Worm (Caenorhabditis elegans): ENCODE measurements around the gene srt-8.

srt-8 gene

DNA sequence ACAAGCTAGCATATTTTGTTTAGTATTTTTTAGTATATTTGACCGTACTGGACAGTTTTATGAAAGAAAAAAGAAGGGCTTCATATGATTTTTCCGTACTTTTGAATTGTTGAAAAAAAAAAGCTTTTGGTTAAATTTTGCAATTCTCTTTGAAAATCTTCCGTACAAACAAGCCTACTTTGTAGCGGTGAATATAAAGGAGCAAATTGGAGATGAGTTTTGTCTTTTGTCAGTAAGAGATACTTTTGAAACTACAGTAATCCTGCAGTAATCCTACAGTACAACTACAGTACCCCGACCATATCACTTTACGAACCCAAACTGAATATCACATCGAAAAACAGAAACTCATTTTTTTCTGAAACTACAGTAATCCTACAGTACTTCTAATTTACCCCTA lies 36.0 kb downstream of the srt-8 start:
- TF ChIP-seq sox-2 (GFP tag; IDR thresholded peaks at IDR 0.05): no peak
- no peak for TF ChIP-seq nfya-1 (tag; optimal IDR thresholded peaks at IDR 0.05)
- TF ChIP-seq ref-2 (tag; optimal IDR thresholded peaks at IDR 0.05): no peak
- TF ChIP-seq ceh-6 (GFP tag; optimal IDR thresholded peaks at IDR 0.05): no peak
- no peak for TF ChIP-seq che-1 (tag; optimal IDR thresholded peaks at IDR 0.05)

ce11 chrV:3124912-3125311 lies 38.6 kb downstream of the srt-8 start, which contains the start of gene Y73C8C.12:
Gene Y73C8C.12 (plus strand): TSS chrV:3125212.
- TF ChIP-seq ets-4 (tag; optimal IDR thresholded peaks at IDR 0.05) (no peak), C08G9.2 (tag; optimal IDR thresholded peaks at IDR 0.05) (no peak), fkh-6 (tag; optimal IDR thresholded peaks at IDR 0.05) (no peak), tbx-2 (tag; optimal IDR thresholded peaks at IDR 0.05) (no peak), lin-11 (tag; optimal IDR thresholded peaks at IDR 0.05) (no peak), ceh-18 (tag; optimal IDR thresholded peaks at IDR 0.05) (no peak), lim-6 (tag; optimal IDR thresholded peaks at IDR 0.05) (no peak)

DNA sequence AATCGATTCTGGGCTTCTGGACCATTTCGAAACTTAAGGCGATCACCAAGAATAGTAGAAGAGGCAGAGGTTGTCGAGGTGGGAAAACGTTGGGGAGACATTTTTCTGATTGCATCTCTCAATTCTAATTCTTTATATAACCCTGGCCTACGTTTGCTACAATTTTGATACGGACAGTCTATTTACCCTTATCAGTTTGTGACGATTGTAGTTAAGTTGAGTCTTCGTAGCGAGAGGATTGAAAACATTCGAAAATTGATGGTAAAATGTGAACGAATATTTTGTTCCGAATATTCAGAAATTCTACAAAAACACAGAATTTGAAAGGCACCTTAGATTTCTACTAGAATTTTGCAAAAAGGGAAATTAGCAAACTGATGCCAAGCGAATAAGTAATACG lies 41.3 kb downstream of the srt-8 start, which contains the start of gene Y73C8C.10:
Gene Y73C8C.10 (minus strand): TSS at position 101 of the 400 bp plus-strand sequence.
- TF ChIP-seq Y22D7AL.16 (tag; optimal IDR thresholded peaks at IDR 0.05) (no peak), nhr-11 (tag; optimal IDR thresholded peaks at IDR 0.05) (no peak), unc-55 (GFP tag; optimal IDR thresholded peaks at IDR 0.05) (no peak), ets-4 (tag; optimal IDR thresholded peaks at IDR 0.05) (no peak)

DNA sequence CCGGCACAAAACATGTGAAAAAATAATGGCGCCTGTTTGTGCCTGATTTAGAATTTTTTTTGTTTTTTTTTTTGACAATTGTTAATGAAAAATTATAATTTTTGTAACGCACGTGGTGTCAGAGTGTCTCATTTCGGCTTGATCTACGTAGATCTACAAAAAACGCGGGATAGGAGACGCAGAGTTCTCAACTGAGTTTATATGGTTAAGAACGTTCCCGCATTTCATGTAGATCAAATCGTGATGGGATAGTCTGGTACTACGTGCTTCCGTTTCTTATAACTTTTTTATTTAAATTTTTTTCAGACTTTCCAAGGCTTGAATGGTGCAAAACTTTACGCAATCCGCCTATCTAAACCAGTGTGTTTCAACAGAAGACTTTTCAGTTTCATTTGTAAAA lies 42.4 kb downstream of the srt-8 start, which contains the start of gene tat-6:
Gene tat-6 (plus strand): TSS at position 301 of the 400 bp plus-strand sequence.
- TF ChIP-seq fkh-6 (tag; optimal IDR thresholded peaks at IDR 0.05) (no peak), nhr-11 (tag; optimal IDR thresholded peaks at IDR 0.05) (no peak), K02D7.2 (tag; optimal IDR thresholded peaks at IDR 0.05) (no peak), dmd-4 (tag; optimal IDR thresholded peaks at IDR 0.05; ENCODE audit: borderline replicate concordance) (no peak), pat-9 (tag; optimal IDR thresholded peaks at IDR 0.05) (no peak), madf-2 (tag; optimal IDR thresholded peaks at IDR 0.05) (no peak), elt-2 (tag; optimal IDR thresholded peaks at IDR 0.05) (no peak), ceh-31 (tag; optimal IDR thresholded peaks at IDR 0.05) (no peak), Y22D7AL.16 (tag; optimal IDR thresholded peaks at IDR 0.05) (no peak), sdc-2 (tag; optimal IDR thresholded peaks at IDR 0.05) (no peak), ceh-34 (tag; optimal IDR thresholded peaks at IDR 0.05) (no peak), ttx-3 (tag; optimal IDR thresholded peaks at IDR 0.05) (no peak), pax-1 (tag; optimal IDR thresholded peaks at IDR 0.05) (no peak), pha-4 (tag; optimal IDR thresholded peaks at IDR 0.05) (no peak), tbx-2 (tag; optimal IDR thresholded peaks at IDR 0.05) (no peak)

- TF ChIP-seq tbx-7 (tag; optimal IDR thresholded peaks at IDR 0.05) (no peak), npax-4 (tag; optimal IDR thresholded peaks at IDR 0.05) (no peak), unc-86 (tag; optimal IDR thresholded peaks at IDR 0.05) (no peak)
Observed at ce11 chrV:3132116-3132515, 45.8 kb downstream of the srt-8 start.

ce11 chrV:3133293-3133755 lies 47.0 kb downstream of the srt-8 start, which contains the start of gene F02C9.2:
Gene F02C9.2 (plus strand): TSS chrV:3133705.
- TF ChIP-seq C08G9.2 (tag; optimal IDR thresholded peaks at IDR 0.05): no peak
- TF ChIP-seq fkh-10 (GFP tag; optimal IDR thresholded peaks at IDR 0.05): no peak
- TF ChIP-seq ceh-2 (tag; optimal IDR thresholded peaks at IDR 0.05): no peak
- TF ChIP-seq hlh-8 (tag; optimal IDR thresholded peaks at IDR 0.05): no peak

Measured in whole organism, late embryonic.